Worm (Caenorhabditis elegans): ENCODE data around the gene C01B10.6.

ce11 chrIV:6639880-6640279 lies at the start of gene C01B10.6:
- no peak for TF ChIP-seq skn-1 (tag; optimal IDR thresholded peaks at IDR 0.05)
- no peak for TF ChIP-seq lsy-12 (tag; optimal IDR thresholded peaks at IDR 0.05)
- TF ChIP-seq nhr-12 (tag; optimal IDR thresholded peaks at IDR 0.05), result no peak
- TF ChIP-seq aly-2 (tag; optimal IDR thresholded peaks at IDR 0.05), result no peak
- no peak for TF ChIP-seq nhr-25 (tag; optimal IDR thresholded peaks at IDR 0.05)
- no peak for TF ChIP-seq snpc-4 (tag; optimal IDR thresholded peaks at IDR 0.05)
- no peak for TF ChIP-seq tbx-2 (tag; optimal IDR thresholded peaks at IDR 0.05)
- no peak for TF ChIP-seq ztf-4 (tag; optimal IDR thresholded peaks at IDR 0.05)
- no peak for TF ChIP-seq fkh-2 (tag; optimal IDR thresholded peaks at IDR 0.05)
- no peak for TF ChIP-seq elt-3 (tag; optimal IDR thresholded peaks at IDR 0.05)

Data from whole organism, L3 larva.